Worm (Caenorhabditis elegans) whole organism, L1 larva: ENCODE data around the gene nspc-4.
A peak's percentile ranks its signal among the peaks of the same experiment; 100 is the strongest.

Experiments used
- C04F5.9 ChIP-seq: sonication (generic microtip); optimal IDR thresholded peaks from 2 replicates; lab custom pipeline; 2016; ENCODE audit warnings: missing genetic modification characterization, missing compliant biosample characterization
- C34B4.2 ChIP-seq: sonication (generic microtip); optimal IDR thresholded peaks from 2 replicates; lab custom pipeline; 2017; ENCODE audit warnings: mild to moderate bottlenecking, missing genetic modification characterization, missing compliant biosample characterization
- F16B12.6 ChIP-seq: fragments of 150-350 bp; optimal IDR thresholded peaks from 2 replicates; lab custom pipeline; 2014; ENCODE audit warnings: missing biosample characterization, missing genetic modification characterization
- alr-1 ChIP-seq: fragments of 200-800 bp; sonication (Bioruptor generic); optimal IDR thresholded peaks from 2 replicates; lab custom pipeline; 2018; ENCODE audit warnings: borderline replicate concordance, mild to moderate bottlenecking, missing genetic modification characterization, missing compliant biosample characterization
- aly-2 ChIP-seq: fragments of 150-350 bp; optimal IDR thresholded peaks from 2 replicates; lab custom pipeline; 2014; ENCODE audit warnings: missing biosample characterization, missing genetic modification characterization
- ama-1 ChIP-seq: fragments of 150-350 bp; optimal IDR thresholded peaks from 2 replicates; lab custom pipeline; 2014
- blmp-1 ChIP-seq: fragments of 150-350 bp; optimal IDR thresholded peaks from 2 replicates; lab custom pipeline; 2014; ENCODE audit warnings: missing biosample characterization, missing genetic modification characterization
- ceh-63 ChIP-seq: fragments of 200-800 bp; sonication (Bioruptor generic); optimal IDR thresholded peaks from 2 replicates; lab custom pipeline; 2018; ENCODE audit warnings: mild to moderate bottlenecking, missing genetic modification characterization, missing compliant biosample characterization
- ceh-8 ChIP-seq: fragments of 200-800 bp; sonication (Bioruptor generic); optimal IDR thresholded peaks from 2 replicates; lab custom pipeline; 2018; ENCODE audit warnings: mild to moderate bottlenecking, missing genetic modification characterization, moderate library complexity, missing compliant biosample characterization
- ceh-82 ChIP-seq, 3 experiments: fragments of 150-350 bp in 1 of 3; sonication (generic microtip) in 2 of 3; optimal IDR thresholded peaks; 2 replicates each; lab custom pipeline; 2014 to 2017; ENCODE audit warnings: missing biosample characterization in 3 of 3, missing genetic modification characterization in 3 of 3
- dpl-1 ChIP-seq, 3 experiments: fragments of 150-350 bp in 2 of 3; sonication (generic microtip) in 1 of 3; optimal IDR thresholded peaks; 2 replicates each; lab custom pipeline; 2014 to 2017; ENCODE audit warnings: missing biosample characterization in 3 of 3, missing genetic modification characterization in 3 of 3, missing genetic modification reagents in 3 of 3
- dsc-1 ChIP-seq: sonication (generic microtip); optimal IDR thresholded peaks from 2 replicates; lab custom pipeline; 2016; ENCODE audit warnings: mild to moderate bottlenecking, missing genetic modification characterization, missing compliant biosample characterization
- egl-27 ChIP-seq, 2 experiments: fragments of 150-350 bp in 1 of 2; sonication (generic microtip); optimal IDR thresholded peaks; 3 replicates each; lab custom pipeline; 2017 to 2018; ENCODE audit warnings: missing biosample characterization in 2 of 2, missing genetic modification characterization in 2 of 2, missing genetic modification reagents in 2 of 2
- elt-2 ChIP-seq: sonication (generic microtip); optimal IDR thresholded peaks from 2 replicates; lab custom pipeline; 2016; ENCODE audit warnings: missing genetic modification characterization, mild to moderate bottlenecking, inconsistent platforms, missing compliant biosample characterization, missing genetic modification reagents
- elt-3 ChIP-seq, 6 experiments: fragments of 150-350 bp in 1 of 6; sonication (generic microtip); optimal IDR thresholded peaks; 2 replicates each; lab custom pipeline; 2017 to 2018; ENCODE audit warnings: missing biosample characterization in 6 of 6, missing genetic modification characterization in 6 of 6, inconsistent platforms in 1 of 6
- fkh-8 ChIP-seq: sonication (generic microtip); optimal IDR thresholded peaks from 2 replicates; lab custom pipeline; 2016; ENCODE audit warnings: mild to moderate bottlenecking, missing genetic modification characterization, missing compliant biosample characterization
- grh-1 ChIP-seq: fragments of 200-800 bp; sonication (Bioruptor generic); IDR thresholded peaks from 2 replicates; pipeline ENCODE4 v1.3.6; 2022; ENCODE audit warnings: missing genetic modification reagents, missing genetic modification characterization, missing compliant biosample characterization
- hlh-17 ChIP-seq: fragments of 200-800 bp; sonication (Bioruptor generic); optimal IDR thresholded peaks from 2 replicates; lab custom pipeline; 2018; ENCODE audit warnings: missing genetic modification characterization, mild to moderate bottlenecking, missing compliant biosample characterization, moderate library complexity, borderline replicate concordance
- hlh-4 ChIP-seq: sonication (generic microtip); optimal IDR thresholded peaks from 2 replicates; lab custom pipeline; 2016; ENCODE audit warnings: mild to moderate bottlenecking, missing genetic modification characterization, missing compliant biosample characterization
- irx-1 ChIP-seq: sonication (generic microtip); optimal IDR thresholded peaks from 2 replicates; lab custom pipeline; 2016; ENCODE audit warnings: missing genetic modification characterization, missing compliant biosample characterization
- jun-1 ChIP-seq: fragments of 150-350 bp; optimal IDR thresholded peaks from 2 replicates; lab custom pipeline; 2014; ENCODE audit warnings: missing biosample characterization, missing genetic modification reagents, missing genetic modification characterization
- lin-14 ChIP-seq: fragments of 200-800 bp; sonication (Bioruptor generic); optimal IDR thresholded peaks from 2 replicates; lab custom pipeline; 2018; ENCODE audit warnings: mild to moderate bottlenecking, missing genetic modification characterization, moderate library complexity, missing compliant biosample characterization
- lin-35 ChIP-seq, 2 experiments: fragments of 150-350 bp; optimal IDR thresholded peaks; 2 replicates each; lab custom pipeline; 2014; ENCODE audit warnings: missing biosample characterization in 2 of 2, missing genetic modification characterization in 2 of 2, missing genetic modification reagents in 2 of 2
- lir-3 ChIP-seq: sonication (generic microtip); optimal IDR thresholded peaks from 2 replicates; lab custom pipeline; 2016; ENCODE audit warnings: mild to moderate bottlenecking, missing genetic modification characterization, moderate library complexity, missing compliant biosample characterization; ENCODE audit not compliant: poor library complexity
- lsy-2 ChIP-seq, 2 experiments: fragments of 150-350 bp; optimal IDR thresholded peaks; 2 replicates each; lab custom pipeline; 2014; ENCODE audit warnings: missing biosample characterization in 2 of 2, missing genetic modification characterization in 2 of 2
- mab-9 ChIP-seq: fragments of 200-800 bp; sonication (Bioruptor generic); IDR thresholded peaks from 2 replicates; pipeline ENCODE4 v1.3.6; 2022; ENCODE audit warnings: missing genetic modification reagents, missing genetic modification characterization, missing compliant biosample characterization
- mdl-1 ChIP-seq, 2 experiments: fragments of 150-350 bp; optimal IDR thresholded peaks; 2 replicates each; lab custom pipeline; 2014 to 2017; ENCODE audit warnings: missing biosample characterization in 2 of 2, missing genetic modification characterization in 2 of 2, inconsistent platforms in 1 of 2
- nhr-11 ChIP-seq: fragments of 150-350 bp; optimal IDR thresholded peaks from 2 replicates; lab custom pipeline; 2014; ENCODE audit warnings: missing biosample characterization, missing genetic modification characterization
- nhr-19 ChIP-seq: fragments of 200-800 bp; sonication (Bioruptor generic); conservative IDR thresholded peaks from 2 replicates; pipeline ENCODE4 v1.3.6; 2022; ENCODE audit warnings: missing genetic modification characterization, missing compliant biosample characterization
- nhr-85 ChIP-seq: sonication (generic microtip); peaks from one replicate; lab custom pipeline; 2016; ENCODE audit warnings: missing genetic modification characterization, inconsistent platforms, missing compliant biosample characterization
- pag-3 ChIP-seq: sonication (generic microtip); optimal IDR thresholded peaks from 2 replicates; lab custom pipeline; 2017; ENCODE audit warnings: missing genetic modification characterization, mild to moderate bottlenecking, missing compliant biosample characterization, antibody characterized with exemption, borderline replicate concordance; ENCODE audit not compliant: insufficient read depth
- snpc-4 ChIP-seq: fragments of 150-350 bp; optimal IDR thresholded peaks from 2 replicates; lab custom pipeline; 2014; ENCODE audit warnings: missing biosample characterization, missing genetic modification characterization
- tlp-1 ChIP-seq: fragments of 150-350 bp; optimal IDR thresholded peaks from 2 replicates; lab custom pipeline; 2014; ENCODE audit warnings: missing biosample characterization, missing genetic modification characterization
- unc-130 ChIP-seq: fragments of 150-350 bp; optimal IDR thresholded peaks from 2 replicates; lab custom pipeline; 2017; ENCODE audit warnings: missing biosample characterization, missing genetic modification characterization, inconsistent platforms
- unc-86 ChIP-seq: sonication (generic microtip); optimal IDR thresholded peaks from 2 replicates; lab custom pipeline; 2016; ENCODE audit warnings: missing genetic modification characterization, missing compliant biosample characterization
- vab-15 ChIP-seq: sonication (generic microtip); optimal IDR thresholded peaks from 2 replicates; lab custom pipeline; 2017; ENCODE audit warnings: missing genotype, mild to moderate bottlenecking, missing genetic modification characterization, missing compliant biosample characterization
- zip-4 ChIP-seq: fragments of 200-800 bp; sonication (Bioruptor generic); optimal IDR thresholded peaks from 2 replicates; lab custom pipeline; 2018; ENCODE audit warnings: mild to moderate bottlenecking, missing genetic modification characterization, moderate library complexity, missing compliant biosample characterization
- ztf-11 ChIP-seq, 2 experiments: sonication (generic microtip); optimal IDR thresholded peaks; 2 replicates each; lab custom pipeline; 2016 to 2017; ENCODE audit warnings: missing genetic modification characterization in 2 of 2, missing biosample characterization in 1 of 2, missing compliant biosample characterization in 1 of 2

nspc-4 gene

ce11 chrX:8523000-8523399, 15.2 kb downstream of the nspc-4 start:
- no peak for TF ChIP-seq mdl-1 (tag; optimal IDR thresholded peaks at IDR 0.05; lab: Kevin White, UChicago)
- TF ChIP-seq lin-35 (GFP tag; optimal IDR thresholded peaks at IDR 0.05; lab: Kevin White, UChicago) = no peak
- no peak for TF ChIP-seq ceh-82 (tag; optimal IDR thresholded peaks at IDR 0.05; lab: Kevin White, UChicago)
- TF ChIP-seq ceh-8 (GFP tag; lab: Kevin White, UChicago) = peak; percentile 91
- TF ChIP-seq fkh-8 = peak; percentile 49
- no peak for TF ChIP-seq jun-1 (tag; lab: Kevin White, UChicago)
- no peak for TF ChIP-seq lir-3 (tag; lab: Kevin White, UChicago)
- no peak for TF ChIP-seq elt-3 (tag; optimal IDR thresholded peaks at IDR 0.05; lab: Kevin White, UChicago)
- TF ChIP-seq ama-1 = no peak
- TF ChIP-seq snpc-4 (tag; lab: Kevin White, UChicago) = no peak
- no peak for TF ChIP-seq mab-9 (GFP tag; lab: Robert Waterston, UW)
- no peak for TF ChIP-seq ztf-11 (tag; optimal IDR thresholded peaks at IDR 0.05; lab: Kevin White, UChicago)
- TF ChIP-seq ceh-63 (GFP tag; lab: Kevin White, UChicago) = no peak
- TF ChIP-seq dpl-1 (GFP tag; optimal IDR thresholded peaks at IDR 0.05; lab: Kevin White, UChicago) = no peak
- no peak for TF ChIP-seq pag-3
- TF ChIP-seq hlh-4 (tag; lab: Kevin White, UChicago) = no peak

DNA sequence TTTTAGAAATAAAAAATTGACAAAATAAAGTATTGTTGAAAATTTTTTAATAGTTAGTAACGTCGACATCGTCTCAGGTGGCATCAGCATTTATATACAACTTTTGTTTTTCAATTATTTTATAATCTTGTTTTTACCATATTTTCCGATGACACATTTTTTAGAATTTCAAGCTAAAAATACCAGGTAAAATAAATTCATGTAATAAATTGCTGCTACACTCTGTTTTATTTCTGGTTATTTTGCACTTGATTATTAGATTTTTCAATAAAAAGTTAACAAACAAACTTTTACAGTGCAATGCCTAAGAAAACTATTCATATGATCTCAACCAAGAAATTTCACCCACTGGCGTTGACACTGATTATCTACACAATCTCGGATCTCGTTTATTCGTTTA, 16.5 kb downstream of the nspc-4 start, which contains the start of gene C03G5.14:
TSS of gene C03G5.14 (plus strand) at position 301 of the 400 bp plus-strand sequence.
- TF ChIP-seq lin-14 (no peak), grh-1 (no peak), aly-2 (tag; lab: Kevin White, UChicago) (no peak), F16B12.6 (tag; lab: Kevin White, UChicago) (no peak), unc-130 (tag; lab: Kevin White, UChicago) (no peak), hlh-17 (GFP tag; lab: Kevin White, UChicago) (no peak), lir-3 (tag; lab: Kevin White, UChicago) (no peak)

ce11 chrX:8520402-8520801, 17.8 kb downstream of the nspc-4 start, which contains the start of gene H03E18.2:
Gene H03E18.2, minus strand, starts transcription at chrX:8520502.
- TF ChIP-seq lsy-2 (tag; optimal IDR thresholded peaks at IDR 0.05; lab: Kevin White, UChicago) = no peak
- no peak for TF ChIP-seq vab-15
- no peak for TF ChIP-seq irx-1 (tag; lab: Kevin White, UChicago)
- no peak for TF ChIP-seq nhr-19 (GFP tag; lab: Robert Waterston, UW)
- no peak for TF ChIP-seq elt-2 (tag; lab: Kevin White, UChicago)
- TF ChIP-seq zip-4 (GFP tag; lab: Kevin White, UChicago) = no peak
- no peak for TF ChIP-seq C04F5.9 (tag; lab: Kevin White, UChicago)

DNA sequence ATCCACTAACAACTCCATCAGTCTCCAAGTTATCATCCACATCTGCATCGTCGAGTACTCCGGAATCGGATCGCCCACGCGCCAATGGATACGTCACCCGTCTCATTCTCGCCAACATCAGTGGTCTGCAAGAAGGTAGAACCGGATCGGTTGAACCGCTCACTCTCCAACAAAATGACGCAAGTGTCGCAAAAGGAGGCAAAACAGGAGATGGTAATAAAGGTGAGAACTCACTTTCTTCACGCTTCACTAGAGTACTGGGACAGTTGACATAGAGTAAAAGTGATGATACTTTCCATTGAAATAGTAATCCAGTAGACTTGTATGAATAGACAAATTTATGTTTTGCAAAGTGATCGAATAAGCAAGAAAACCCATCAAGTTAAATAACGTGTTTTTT, 29.1 kb downstream of the nspc-4 start:
- no peak for TF ChIP-seq nhr-11 (tag; lab: Kevin White, UChicago)
- TF ChIP-seq ceh-63 (GFP tag; lab: Kevin White, UChicago) = no peak
- TF ChIP-seq vab-15 = no peak
- peak; percentile 31 for TF ChIP-seq blmp-1 (tag; lab: Kevin White, UChicago)
- no peak for TF ChIP-seq C34B4.2 (tag; lab: Kevin White, UChicago)
- TF ChIP-seq dsc-1 (tag; lab: Kevin White, UChicago) = no peak
- no peak for TF ChIP-seq tlp-1 (tag; lab: Kevin White, UChicago)
- TF ChIP-seq egl-27 (tag; optimal IDR thresholded peaks at IDR 0.05; lab: Kevin White, UChicago) = no peak
- TF ChIP-seq alr-1 (tag; lab: Kevin White, UChicago) = no peak
- TF ChIP-seq nhr-85 = peak; percentile 52
- no peak for TF ChIP-seq unc-86 (tag; lab: Kevin White, UChicago)
- no peak for TF ChIP-seq lir-3 (tag; lab: Kevin White, UChicago)
- no peak for TF ChIP-seq irx-1 (tag; lab: Kevin White, UChicago)
